Fruit fly (Drosophila melanogaster): Measurements from ENCODE around the gene Pmi.

The Pmi gene

DNA sequence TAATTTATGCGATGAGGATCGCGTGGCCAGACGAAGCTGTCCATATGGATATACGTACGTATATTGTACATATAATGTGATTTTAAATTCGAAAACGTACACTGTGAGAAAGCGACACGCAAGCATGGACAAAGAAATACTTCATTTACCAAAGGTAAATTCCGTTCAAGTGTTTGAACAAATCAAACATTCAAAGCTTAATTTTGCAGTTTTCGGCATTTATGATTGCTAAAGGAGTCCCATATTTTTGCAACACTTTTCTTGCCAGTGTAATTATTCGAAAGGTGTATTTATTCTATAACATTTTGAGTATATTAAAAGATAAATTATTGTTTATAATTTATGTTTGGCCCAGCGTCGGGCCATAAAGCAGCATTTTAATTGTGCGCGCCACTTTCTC lies 39.5 kb downstream of the Pmi start (continued):
- no peak for TF ChIP-seq Optix (GFP tag; IDR thresholded peaks at IDR 0.05)
- no peak for TF ChIP-seq CG10959 (GFP tag; IDR thresholded peaks at IDR 0.05)
- no peak for TF ChIP-seq CG15601 (tag; optimal IDR thresholded peaks at IDR 0.05)
- peak; percentile 40 for TF ChIP-seq CG6689 (GFP tag; IDR thresholded peaks at IDR 0.05)
- no peak for TF ChIP-seq exex (tag; optimal IDR thresholded peaks at IDR 0.05)
- TF ChIP-seq NC2α (GFP tag; optimal IDR thresholded peaks at IDR 0.05): no peak
- no peak for TF ChIP-seq CG6813 (GFP tag; optimal IDR thresholded peaks at IDR 0.05)
- 0 out of 2 replicates have a peak, but pooled peaks have one; percentile 14 for TF ChIP-seq CG4730 (GFP tag; IDR thresholded peaks at IDR 0.05)
- TF ChIP-seq Trl (optimal IDR thresholded peaks at IDR 0.05): no peak
- TF ChIP-seq Trl (GFP tag; optimal IDR thresholded peaks at IDR 0.05): no peak
- no peak for TF ChIP-seq abd-A (tag; optimal IDR thresholded peaks at IDR 0.05)
- no peak for TF ChIP-seq CG6854 (GFP tag; optimal IDR thresholded peaks at IDR 0.05)
- TF ChIP-seq CG17186 (GFP tag; optimal IDR thresholded peaks at IDR 0.05): no peak
- no peak for TF ChIP-seq aop (GFP tag; IDR thresholded peaks at IDR 0.05)
- peak; percentile 16 for TF ChIP-seq CG18262 (tag; optimal IDR thresholded peaks at IDR 0.05)
- no peak for TF ChIP-seq NFAT (GFP tag; IDR thresholded peaks at IDR 0.05)
- no peak for TF ChIP-seq sug (tag; optimal IDR thresholded peaks at IDR 0.05)
- no peak for TF ChIP-seq CG13775 (GFP tag; optimal IDR thresholded peaks at IDR 0.05)
- no peak for TF ChIP-seq Oaz (GFP tag; IDR thresholded peaks at IDR 0.05)
- no peak for TF ChIP-seq H15 (GFP tag; IDR thresholded peaks at IDR 0.05)
- TF ChIP-seq ato (GFP tag; IDR thresholded peaks at IDR 0.05; ENCODE audit: partially characterized antibody): no peak
- no peak for TF ChIP-seq amos (GFP tag; IDR thresholded peaks at IDR 0.05; ENCODE audit: partially characterized antibody)
- no peak for TF ChIP-seq her (GFP tag; optimal IDR thresholded peaks at IDR 0.05)
- peak; percentile 24; the same call in 1 of the 2 replicates for TF ChIP-seq Xrp1 (GFP tag; IDR thresholded peaks at IDR 0.05)
- TF ChIP-seq row (GFP tag; IDR thresholded peaks at IDR 0.05): peak; percentile 55; the same call in 2 of the 3 replicates
- TF ChIP-seq Jarid2 (GFP tag; optimal IDR thresholded peaks at IDR 0.05): no peak
- no peak for TF ChIP-seq CG10147 (GFP tag; optimal IDR thresholded peaks at IDR 0.05)
- no peak for TF ChIP-seq CG3163 (GFP tag; optimal IDR thresholded peaks at IDR 0.05)
- TF ChIP-seq CG34376 (GFP tag; optimal IDR thresholded peaks at IDR 0.05): no peak
- no peak for TF ChIP-seq kay (GFP tag; optimal IDR thresholded peaks at IDR 0.05)
- TF ChIP-seq Ets97D (GFP tag; optimal IDR thresholded peaks at IDR 0.05): no peak
- TF ChIP-seq emc (GFP tag; optimal IDR thresholded peaks at IDR 0.05): no peak
- no peak for TF ChIP-seq Fer3 (tag; optimal IDR thresholded peaks at IDR 0.05)
- TF ChIP-seq CG8290 (GFP tag; optimal IDR thresholded peaks at IDR 0.05): no peak
- TF ChIP-seq CG8290 (tag; optimal IDR thresholded peaks at IDR 0.05): peak in 1 of 2 experiments; percentile 34
- no peak for TF ChIP-seq Bgb (GFP tag; IDR thresholded peaks at IDR 0.05; ENCODE audit: partially characterized antibody)
- no peak for TF ChIP-seq zfh1 (GFP tag; IDR thresholded peaks at IDR 0.05)
- peak; percentile 56 for TF ChIP-seq grau (tag; optimal IDR thresholded peaks at IDR 0.05)
- no peak for TF ChIP-seq Atf3 (GFP tag; optimal IDR thresholded peaks at IDR 0.05)
- TF ChIP-seq Doc3 (GFP tag; IDR thresholded peaks at IDR 0.05; ENCODE audit: partially characterized antibody): no peak
- no peak for TF ChIP-seq dati (GFP tag; IDR thresholded peaks at IDR 0.05)
- TF ChIP-seq run (tag; optimal IDR thresholded peaks at IDR 0.05): no peak
- TF ChIP-seq CG11456 (GFP tag; IDR thresholded peaks at IDR 0.05): no peak
- TF ChIP-seq CG3407 (GFP tag; optimal IDR thresholded peaks at IDR 0.05): no peak
- TF ChIP-seq CG2678 (tag; optimal IDR thresholded peaks at IDR 0.05): peak; percentile 56
- no peak for TF ChIP-seq Ets65A (GFP tag)
- TF ChIP-seq CTCF (GFP tag; optimal IDR thresholded peaks at IDR 0.05): no peak
- no peak for TF ChIP-seq CG10654 (GFP tag; optimal IDR thresholded peaks at IDR 0.05)
- no peak for TF ChIP-seq bbx (GFP tag; IDR thresholded peaks at IDR 0.05; ENCODE audit: partially characterized antibody)
- TF ChIP-seq jing (GFP tag; optimal IDR thresholded peaks at IDR 0.05): no peak
- TF ChIP-seq Mad (GFP tag; optimal IDR thresholded peaks at IDR 0.05): no peak
- no peak for TF ChIP-seq fd102C (GFP tag; optimal IDR thresholded peaks at IDR 0.05)
- no peak for TF ChIP-seq crp (GFP tag; optimal IDR thresholded peaks at IDR 0.05)

All from whole organism, embryonic.